Worm (Caenorhabditis elegans) whole organism, L4 larva: ENCODE data around the gene B0432.7.
A peak's percentile ranks its signal among the peaks of the same experiment; 100 is the strongest.

Source experiments
- ama-1 ChIP-seq: fragments of 150-350 bp; optimal IDR thresholded peaks from 2 replicates; lab custom pipeline; 2014; ENCODE audit warnings: inconsistent platforms, mixed read lengths
- hif-1 ChIP-seq, 2 experiments: sonication (generic microtip); optimal IDR thresholded peaks; 2 replicates each; lab custom pipeline; 2016 to 2017; ENCODE audit warnings: missing compliant biosample characterization in 2 of 2, missing genetic modification characterization in 2 of 2, missing genetic modification reagents in 2 of 2, missing genotype in 2 of 2, mild to moderate bottlenecking in 1 of 2
- lin-13 ChIP-seq: fragments of 150-350 bp; optimal IDR thresholded peaks from 2 replicates; lab custom pipeline; 2014; ENCODE audit warnings: missing biosample characterization, missing genetic modification reagents, missing genetic modification characterization
- lin-29 ChIP-seq: fragments of 200-800 bp; sonication (Bioruptor generic); IDR thresholded peaks from 2 replicates; pipeline ENCODE4 v1.3.6; 2022; ENCODE audit warnings: missing genetic modification reagents, missing genetic modification characterization, missing compliant biosample characterization
- lin-38 ChIP-seq: fragments of 200-800 bp; sonication (Bioruptor generic); IDR thresholded peaks from 2 replicates; pipeline ENCODE4 v1.3.6; 2022; ENCODE audit warnings: missing genetic modification reagents, missing genetic modification characterization, missing compliant biosample characterization
- nhr-10 ChIP-seq: fragments of 150-350 bp; optimal IDR thresholded peaks from 2 replicates; lab custom pipeline; 2014; ENCODE audit warnings: missing biosample characterization, missing genetic modification characterization
- rbr-2 ChIP-seq: sonication (generic microtip); optimal IDR thresholded peaks from 2 replicates; lab custom pipeline; 2016; ENCODE audit warnings: missing genotype, missing genetic modification characterization, missing compliant biosample characterization
- snpc-1.2 ChIP-seq: fragments of 200-800 bp; sonication (Bioruptor generic); IDR thresholded peaks from 2 replicates; pipeline ENCODE4 v1.3.6; 2022; ENCODE audit warnings: missing genetic modification reagents, missing genetic modification characterization, missing compliant biosample characterization
- tra-1 ChIP-seq: fragments of 200-800 bp; sonication (Bioruptor generic); IDR thresholded peaks from 2 replicates; pipeline ENCODE4 v1.3.6; 2022; ENCODE audit warnings: missing genetic modification reagents, missing genetic modification characterization, missing compliant biosample characterization
- unc-130 ChIP-seq: sonication (generic microtip); optimal IDR thresholded peaks from 2 replicates; lab custom pipeline; 2016; ENCODE audit warnings: missing genetic modification reagents, missing genetic modification characterization, missing compliant biosample characterization

B0432.7 gene

ce11 chrII:216598-216997 lies 57.2 kb downstream of the B0432.7 start, which contains the start of gene F48A11.4 (continued):
- TF ChIP-seq lin-13 (GFP tag; lab: Kevin White, UChicago), result peak; percentile 89
- TF ChIP-seq lin-38, result peak; percentile 100
- TF ChIP-seq nhr-10, result no peak
- TF ChIP-seq snpc-1.2 (GFP tag; lab: Robert Waterston, UW), result peak; percentile 78
- peak in 1 of 2 experiments; percentile 70 for TF ChIP-seq hif-1 (tag; optimal IDR thresholded peaks at IDR 0.05; lab: Kevin White, UChicago)
- TF ChIP-seq tra-1 (GFP tag; lab: Robert Waterston, UW), result peak; percentile 72
- TF ChIP-seq unc-130 (GFP tag; lab: Kevin White, UChicago), result peak; percentile 39
- TF ChIP-seq ama-1, result peak; percentile 95
- peak; percentile 92 for TF ChIP-seq lin-29 (GFP tag; lab: Robert Waterston, UW)
- TF ChIP-seq rbr-2, result peak; percentile 90
